Fruit fly (Drosophila melanogaster): ENCODE measurements around the gene CG4836.

Gene CG4836

DNA sequence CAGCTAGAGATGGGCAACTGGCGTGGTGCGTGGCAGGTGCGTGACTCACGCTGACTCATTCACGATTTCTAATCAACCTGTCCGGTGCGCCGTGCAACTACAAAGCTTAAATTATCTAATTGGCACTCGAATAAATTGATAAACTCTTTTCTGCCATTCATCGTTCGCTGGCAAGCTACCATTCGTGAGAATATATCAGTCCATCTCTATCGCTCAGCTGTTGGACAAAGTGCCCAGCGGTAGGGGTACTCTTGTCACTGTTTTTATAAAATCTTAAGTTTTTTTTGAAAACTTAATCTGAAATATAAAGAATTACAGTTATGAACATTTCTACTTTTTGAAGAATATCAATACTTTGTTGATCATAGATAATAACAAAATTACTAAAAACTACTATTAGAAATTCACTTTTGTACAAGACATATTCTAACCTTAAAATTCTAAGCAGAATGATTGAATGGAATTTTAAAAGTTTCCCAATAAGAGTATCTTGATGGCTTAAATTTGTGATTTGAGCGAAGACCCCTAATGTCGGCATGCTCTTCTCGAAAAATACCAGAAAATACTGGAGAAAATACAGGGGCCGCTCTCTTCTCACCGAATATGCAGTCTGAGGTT, 7.6 kb downstream of the CG4836 start, which contains the start of the genes PIG-L and psidin (continued):
- TF ChIP-seq ems (GFP tag; optimal IDR thresholded peaks at IDR 0.05) (peak; percentile 77), CG9797 (GFP tag; optimal IDR thresholded peaks at IDR 0.05) (peak; percentile 26), CG3847 (GFP tag; IDR thresholded peaks at IDR 0.05) (peak; percentile 81), CG11696 (GFP tag; IDR thresholded peaks at IDR 0.05) (no peak), CG14860 (GFP tag; IDR thresholded peaks at IDR 0.05; ENCODE audit: partially characterized antibody) (peak; percentile 95), CG3726 (GFP tag; IDR thresholded peaks at IDR 0.05) (no peak), cas (GFP tag; IDR thresholded peaks at IDR 0.05) (0 out of 2 replicates have a peak, but pooled peaks have one; percentile 8), Usf (GFP tag; optimal IDR thresholded peaks at IDR 0.05) (peak; percentile 67), corto (GFP tag; optimal IDR thresholded peaks at IDR 0.05) (no peak), Taf1 (GFP tag; IDR thresholded peaks at IDR 0.05) (peak; percentile 5; the same call in 1 of the 2 replicates), Scr (GFP tag; IDR thresholded peaks at IDR 0.05; ENCODE audit: partially characterized antibody) (peak; percentile 98), prd (optimal IDR thresholded peaks at IDR 0.05) (no peak), prd (GFP tag; IDR thresholded peaks at IDR 0.05) (peak; percentile 84; the same call in 2 of the 3 replicates), Opbp (GFP tag; IDR thresholded peaks at IDR 0.05; ENCODE audit: partially characterized antibody) (peak; percentile 95), CG32532 (GFP tag; IDR thresholded peaks at IDR 0.05) (peak; percentile 70), CG1529 (GFP tag; optimal IDR thresholded peaks at IDR 0.05) (peak; percentile 65), CG12104 (GFP tag; optimal IDR thresholded peaks at IDR 0.05) (peak; percentile 78), Rx (GFP tag; IDR thresholded peaks at IDR 0.05) (peak; percentile 26), C15 (GFP tag; IDR thresholded peaks at IDR 0.05) (peak; percentile 57; the same call in 1 of the 3 replicates), dm (GFP tag; optimal IDR thresholded peaks at IDR 0.05) (peak; percentile 69), Dip3 (GFP tag; optimal IDR thresholded peaks at IDR 0.05) (peak; percentile 38), sc (optimal IDR thresholded peaks at IDR 0.05) (no peak), sc (GFP tag; optimal IDR thresholded peaks at IDR 0.05) (peak; percentile 77), ERR (GFP tag; optimal IDR thresholded peaks at IDR 0.05) (peak; percentile 11), repo (GFP tag; optimal IDR thresholded peaks at IDR 0.05) (peak; percentile 36), disco-r (GFP tag; optimal IDR thresholded peaks at IDR 0.05) (peak; percentile 24), Dref (GFP tag; IDR thresholded peaks at IDR 0.05) (no peak), dimm (GFP tag; IDR thresholded peaks at IDR 0.05) (0 out of 2 replicates have a peak, but pooled peaks have one; percentile 6), Max (GFP tag; optimal IDR thresholded peaks at IDR 0.05) (peak; percentile 57), CG7786 (GFP tag; optimal IDR thresholded peaks at IDR 0.05) (peak; percentile 75), CG1792 (GFP tag; optimal IDR thresholded peaks at IDR 0.05) (no peak), CG4730 (GFP tag; IDR thresholded peaks at IDR 0.05) (peak; percentile 44; the same call in 1 of the 2 replicates), CG12942 (GFP tag; optimal IDR thresholded peaks at IDR 0.05) (peak; percentile 80), trh (GFP tag; optimal IDR thresholded peaks at IDR 0.05) (peak; percentile 50), pb (GFP tag; optimal IDR thresholded peaks at IDR 0.05) (peak; percentile 37), gcm (GFP tag; optimal IDR thresholded peaks at IDR 0.05) (peak; percentile 82), Hr3 (GFP tag; optimal IDR thresholded peaks at IDR 0.05) (peak; percentile 87), Vsx1 (GFP tag; optimal IDR thresholded peaks at IDR 0.05) (peak; percentile 69), CG17361 (GFP tag; IDR thresholded peaks at IDR 0.05) (peak; percentile 96), klu (GFP tag; IDR thresholded peaks at IDR 0.05) (peak; percentile 83), CG4328 (GFP tag; optimal IDR thresholded peaks at IDR 0.05) (peak; percentile 45), Hey (tag; optimal IDR thresholded peaks at IDR 0.05) (no peak), CG3281 (GFP tag; optimal IDR thresholded peaks at IDR 0.05) (peak; percentile 78), exex (tag; optimal IDR thresholded peaks at IDR 0.05) (peak; percentile 43), ssp (GFP tag; IDR thresholded peaks at IDR 0.05) (peak; percentile 71), gcm2 (GFP tag; optimal IDR thresholded peaks at IDR 0.05) (peak; percentile 61), CG6175 (GFP tag; IDR thresholded peaks at IDR 0.05) (peak; percentile 97), mam (GFP tag; optimal IDR thresholded peaks at IDR 0.05) (peak; percentile 79), pita (GFP tag; optimal IDR thresholded peaks at IDR 0.05) (no peak), ATbp (GFP tag; optimal IDR thresholded peaks at IDR 0.05) (peak; percentile 18), CG5245 (GFP tag; optimal IDR thresholded peaks at IDR 0.05) (peak; percentile 41), Ets65A (GFP tag) (peak; percentile 98)
